Fruit fly (Drosophila melanogaster) whole organism, embryonic: ENCODE data around the gene Tep4.

ENCODE experiments used
- Abd-B ChIP-seq: fragments of 200-800 bp; sonication (Bioruptor generic); optimal IDR thresholded peaks from 2 replicates; lab custom pipeline; 2018; ENCODE audit warnings: missing biosample characterization, mild to moderate bottlenecking, missing genetic modification characterization, moderate library complexity
- Atf6 ChIP-seq: fragments of 200-800 bp; sonication (Bioruptor generic); IDR thresholded peaks from 2 replicates; pipeline ENCODE4 v1.3.6; 2022; ENCODE audit warnings: missing biosample characterization, missing genetic modification characterization
- BtbVII ChIP-seq: fragments of 200-800 bp; sonication (Bioruptor generic); optimal IDR thresholded peaks from 3 replicates; lab custom pipeline; 2017; ENCODE audit warnings: missing biosample characterization, mild to moderate bottlenecking, missing genetic modification characterization
- C15 ChIP-seq: fragments of 200-800 bp; sonication (Bioruptor generic); IDR thresholded peaks from 3 replicates; pipeline ENCODE4 v1.3.6; 2022; ENCODE audit warnings: missing biosample characterization, missing genetic modification characterization
- CG10366 ChIP-seq: fragments of 200-800 bp; sonication (Bioruptor generic); IDR thresholded peaks from 2 replicates; pipeline ENCODE4 v1.3.6; 2022; ENCODE audit warnings: missing biosample characterization, missing genetic modification characterization
- CG10543 ChIP-seq: fragments of 200-800 bp; sonication (Bioruptor generic); optimal IDR thresholded peaks from 3 replicates; lab custom pipeline; 2017; ENCODE audit warnings: missing biosample characterization, mild to moderate bottlenecking, missing genetic modification characterization, moderate library complexity
- CG1233 ChIP-seq: fragments of 200-800 bp; sonication (Bioruptor generic); optimal IDR thresholded peaks from 4 replicates; lab custom pipeline; 2018; ENCODE audit warnings: missing biosample characterization, mild to moderate bottlenecking, missing genetic modification characterization
- CG12659 ChIP-seq: fragments of 200-800 bp; sonication (Bioruptor generic); optimal IDR thresholded peaks from 3 replicates; lab custom pipeline; 2017; ENCODE audit warnings: mild to moderate bottlenecking, missing biosample characterization, missing genetic modification reagents, missing genetic modification characterization
- CG15073 ChIP-seq: fragments of 200-800 bp; sonication (Bioruptor generic); optimal IDR thresholded peaks from 2 replicates; lab custom pipeline; 2016; ENCODE audit warnings: missing biosample characterization, missing genetic modification characterization
- CG1529 ChIP-seq: fragments of 200-800 bp; sonication (Bioruptor generic); optimal IDR thresholded peaks from 3 replicates; lab custom pipeline; 2018; ENCODE audit warnings: missing biosample characterization, missing genetic modification characterization
- CG18764 ChIP-seq: fragments of 200-800 bp; sonication (Bioruptor generic); optimal IDR thresholded peaks from 3 replicates; lab custom pipeline; 2016; ENCODE audit warnings: missing biosample characterization, missing genetic modification characterization
- CG2129 ChIP-seq: fragments of 200-800 bp; sonication (Bioruptor generic); IDR thresholded peaks from 2 replicates; pipeline ENCODE4 v1.3.6; 2022; ENCODE audit warnings: missing biosample characterization, missing genetic modification characterization; ENCODE audit not compliant: partially characterized antibody
- CG3726 ChIP-seq: fragments of 200-800 bp; sonication (Bioruptor generic); IDR thresholded peaks from 3 replicates; pipeline ENCODE4, ENCODE4 v1.3.6; 2022; ENCODE audit warnings: missing biosample characterization, missing genetic modification characterization
- CG3995 ChIP-seq: fragments of 200-800 bp; sonication (Bioruptor generic); optimal IDR thresholded peaks from 3 replicates; lab custom pipeline; 2016; ENCODE audit warnings: missing biosample characterization, missing genetic modification characterization
- CG42726 ChIP-seq: fragments of 200-800 bp; sonication (Bioruptor generic); IDR thresholded peaks from 2 replicates; pipeline ENCODE4 v1.3.6; 2022; ENCODE audit warnings: missing biosample characterization, missing genetic modification characterization; ENCODE audit not compliant: partially characterized antibody
- CG6254 ChIP-seq: fragments of 200-800 bp; sonication (Bioruptor generic); optimal IDR thresholded peaks from 3 replicates; lab custom pipeline; 2017; ENCODE audit warnings: mild to moderate bottlenecking, missing biosample characterization, missing genetic modification reagents, missing genetic modification characterization
- CG6689 ChIP-seq: fragments of 200-800 bp; sonication (Bioruptor generic); IDR thresholded peaks from 2 replicates; pipeline ENCODE4 v1.3.6; 2022; ENCODE audit warnings: missing biosample characterization, missing genetic modification characterization
- CG8388 ChIP-seq: fragments of 200-800 bp; sonication (Bioruptor generic); optimal IDR thresholded peaks from 2 replicates; lab custom pipeline; 2019; ENCODE audit warnings: missing biosample characterization, mild to moderate bottlenecking, missing genetic modification characterization, moderate library complexity
- CG9876 ChIP-seq: fragments of 200-800 bp; sonication (Bioruptor generic); optimal IDR thresholded peaks from 2 replicates; lab custom pipeline; 2016; ENCODE audit warnings: missing biosample characterization, missing genetic modification characterization
- Doc2 ChIP-seq: fragments of 200-800 bp; sonication (Bioruptor generic); IDR thresholded peaks from 2 replicates; pipeline ENCODE4 v1.3.6; 2022; ENCODE audit warnings: missing biosample characterization, missing genetic modification characterization
- H15 ChIP-seq: fragments of 200-800 bp; sonication (Bioruptor generic); IDR thresholded peaks from 3 replicates; pipeline ENCODE4 v1.3.6; 2022; ENCODE audit warnings: missing biosample characterization, missing genetic modification characterization
- Lpt ChIP-seq: fragments of >200 bp; optimal IDR thresholded peaks from 2 replicates; lab custom pipeline; 2018; ENCODE audit warnings: missing biosample characterization, missing genetic modification characterization
- Max ChIP-seq: fragments of 200-800 bp; sonication (Bioruptor generic); optimal IDR thresholded peaks from 2 replicates; lab custom pipeline; 2016; ENCODE audit warnings: missing biosample characterization, mild to moderate bottlenecking, missing genetic modification characterization
- Mes4 ChIP-seq: fragments of 200-800 bp; sonication (Bioruptor generic); optimal IDR thresholded peaks from 2 replicates; lab custom pipeline; 2016; ENCODE audit warnings: missing biosample characterization, missing genetic modification characterization
- Mrtf ChIP-seq: fragments of 200-800 bp; sonication (Bioruptor generic); IDR thresholded peaks from 3 replicates; pipeline ENCODE4 v1.3.6; 2022; ENCODE audit warnings: missing biosample characterization, missing genetic modification characterization
- NFAT ChIP-seq: fragments of 200-800 bp; sonication (Bioruptor generic); IDR thresholded peaks from 2 replicates; pipeline ENCODE4 v1.3.6; 2022; ENCODE audit warnings: missing biosample characterization, missing genetic modification characterization
- Opbp ChIP-seq: fragments of 200-800 bp; sonication (Bioruptor generic); IDR thresholded peaks from 3 replicates; pipeline ENCODE4 v1.3.6; 2022; ENCODE audit warnings: missing biosample characterization, missing genetic modification characterization; ENCODE audit not compliant: partially characterized antibody
- Side ChIP-seq: fragments of 200-800 bp; sonication (Bioruptor generic); optimal IDR thresholded peaks from 2 replicates; lab custom pipeline; 2016; ENCODE audit warnings: missing biosample characterization, missing genetic modification characterization
- Sry-β ChIP-seq: fragments of 200-800 bp; sonication (Bioruptor generic); optimal IDR thresholded peaks from 2 replicates; lab custom pipeline; 2018; ENCODE audit warnings: missing biosample characterization, mild to moderate bottlenecking, missing genetic modification characterization, moderate library complexity
- Ssrp ChIP-seq: fragments of 200-800 bp; sonication (Bioruptor generic); optimal IDR thresholded peaks from 2 replicates; lab custom pipeline; 2018; ENCODE audit warnings: missing biosample characterization, mild to moderate bottlenecking, missing genetic modification characterization, moderate library complexity
- Trl ChIP-seq, 3 experiments: fragments of >200 bp in 2 of 3; fragments of 200-800 bp in 1 of 3; sonication (Bioruptor generic) in 1 of 3; optimal IDR thresholded peaks; 2 replicates in 1 of 3; 3 replicates in 2 of 3; lab custom pipeline; 2016 to 2017; ENCODE audit warnings: missing biosample characterization in 1 of 3, missing genetic modification characterization in 1 of 3
- az2 ChIP-seq: fragments of 200-800 bp; sonication (Bioruptor generic); optimal IDR thresholded peaks from 3 replicates; lab custom pipeline; 2016; ENCODE audit warnings: missing biosample characterization, missing genetic modification characterization
- btn ChIP-seq: fragments of 200-800 bp; sonication (Bioruptor generic); optimal IDR thresholded peaks from 2 replicates; lab custom pipeline; 2016; ENCODE audit warnings: missing biosample characterization, missing genetic modification characterization
- cad ChIP-seq: fragments of >200 bp; optimal IDR thresholded peaks from 2 replicates; lab custom pipeline; 2017; ENCODE audit warnings: missing biosample characterization, missing genetic modification characterization
- chif ChIP-seq, 2 experiments: fragments of 200-800 bp; sonication (Bioruptor generic); optimal IDR thresholded peaks; 3 replicates each; lab custom pipeline; 2016; ENCODE audit warnings: missing biosample characterization in 2 of 2, missing genetic modification characterization in 2 of 2
- dimm ChIP-seq: fragments of 200-800 bp; sonication (Bioruptor generic); IDR thresholded peaks from 2 replicates; pipeline ENCODE4 v1.3.6; 2022; ENCODE audit warnings: missing biosample characterization, missing genetic modification characterization
- dmrt99B ChIP-seq: fragments of 200-800 bp; sonication (Bioruptor generic); optimal IDR thresholded peaks from 2 replicates; lab custom pipeline; 2018; ENCODE audit warnings: missing biosample characterization, mild to moderate bottlenecking, missing genetic modification characterization, moderate library complexity
- eve ChIP-seq, 2 experiments: fragments of >200 bp; optimal IDR thresholded peaks; 2 replicates each; lab custom pipeline; 2017; ENCODE audit warnings: missing biosample characterization in 2 of 2, missing genetic modification characterization in 2 of 2
- gcm ChIP-seq: fragments of 200-800 bp; sonication (Bioruptor generic); optimal IDR thresholded peaks from 2 replicates; lab custom pipeline; 2019; ENCODE audit warnings: missing biosample characterization, mild to moderate bottlenecking, missing genetic modification characterization, moderate library complexity
- her ChIP-seq: fragments of 200-800 bp; sonication (Bioruptor generic); optimal IDR thresholded peaks from 2 replicates; lab custom pipeline; 2016; ENCODE audit warnings: missing biosample characterization, missing genetic modification characterization
- lbe ChIP-seq: fragments of 200-800 bp; sonication (Bioruptor generic); optimal IDR thresholded peaks from 2 replicates; lab custom pipeline; 2016; ENCODE audit warnings: missing biosample characterization, mild to moderate bottlenecking, missing genetic modification characterization
- org-1 ChIP-seq: fragments of 200-800 bp; sonication (Bioruptor generic); optimal IDR thresholded peaks from 2 replicates; lab custom pipeline; 2017; ENCODE audit warnings: missing biosample characterization, missing genetic modification characterization
- pb ChIP-seq: fragments of 200-800 bp; sonication (Bioruptor generic); optimal IDR thresholded peaks from 3 replicates; lab custom pipeline; 2016; ENCODE audit warnings: missing biosample characterization, missing genetic modification characterization
- phol ChIP-seq: fragments of 200-800 bp; sonication (Bioruptor generic); optimal IDR thresholded peaks from 3 replicates; lab custom pipeline; 2018; ENCODE audit warnings: missing biosample characterization, mild to moderate bottlenecking, missing genetic modification characterization, moderate library complexity
- prd ChIP-seq, 3 experiments: fragments of >200 bp in 2 of 3; fragments of 200-800 bp in 1 of 3; sonication (Bioruptor generic) in 1 of 3; optimal IDR thresholded peaks in 2 of 3; IDR thresholded peaks in 1 of 3; 2 replicates in 2 of 3; 3 replicates in 1 of 3; pipeline versions ENCODE4 v1.3.6 to Lab custom; 2017 to 2022; ENCODE audit warnings: missing biosample characterization in 1 of 3, missing genetic modification characterization in 1 of 3
- pum ChIP-seq: fragments of 200-800 bp; sonication (Bioruptor generic); optimal IDR thresholded peaks from 2 replicates; lab custom pipeline; 2016; ENCODE audit warnings: missing biosample characterization, missing genetic modification characterization
- scrt ChIP-seq: fragments of 200-800 bp; sonication (Bioruptor generic); optimal IDR thresholded peaks from 2 replicates; lab custom pipeline; 2018; ENCODE audit warnings: missing biosample characterization, mild to moderate bottlenecking, missing genetic modification characterization, moderate library complexity
- slou ChIP-seq: fragments of 200-800 bp; sonication (Bioruptor generic); optimal IDR thresholded peaks from 3 replicates; lab custom pipeline; 2016; ENCODE audit warnings: missing biosample characterization, missing genetic modification characterization
- sr ChIP-seq: fragments of 200-800 bp; sonication (Bioruptor generic); IDR thresholded peaks from 3 replicates; pipeline ENCODE4 v1.3.6; 2022; ENCODE audit warnings: missing biosample characterization, missing genetic modification characterization
- zf30C ChIP-seq: fragments of 200-800 bp; sonication (Bioruptor generic); optimal IDR thresholded peaks from 3 replicates; lab custom pipeline; 2018; ENCODE audit warnings: missing biosample characterization, mild to moderate bottlenecking, missing genetic modification characterization
- zfh2 ChIP-seq: fragments of 200-800 bp; sonication (Bioruptor generic); optimal IDR thresholded peaks from 2 replicates; lab custom pipeline; 2016; ENCODE audit warnings: missing biosample characterization, missing genetic modification characterization

The Tep4 gene

DNA sequence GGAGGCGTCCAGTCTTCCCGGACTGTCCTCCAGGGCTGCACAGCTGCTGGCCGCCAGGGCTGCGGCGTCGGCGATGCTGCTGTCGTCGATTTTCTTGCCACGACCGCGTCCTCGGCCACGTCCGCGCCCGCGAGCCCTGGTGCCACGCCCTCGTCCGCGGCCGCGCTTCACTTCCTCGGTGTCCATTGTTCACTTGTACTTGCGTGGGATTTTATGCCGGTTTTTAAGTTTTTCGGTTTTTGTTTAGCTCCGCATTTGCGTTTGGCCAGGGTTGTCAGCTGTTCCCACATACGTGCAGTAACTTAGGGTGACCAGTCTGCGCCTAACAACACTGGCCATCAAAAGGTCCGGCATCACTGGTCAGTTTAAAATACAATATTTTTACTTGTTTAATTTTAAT, 33.9 kb downstream of the Tep4 start, which contains the start of gene Hakai (continued):
- TF ChIP-seq Ssrp (no peak), her (peak; percentile 58), Atf6 (GFP tag; lab: Robert Waterston, UW) (no peak), Side (peak; percentile 51), phol (tag; lab: Kevin White, UChicago) (peak; percentile 70), Lpt (GFP tag; lab: Kevin White, UChicago) (no peak), CG15073 (GFP tag; lab: Kevin White, UChicago) (no peak), gcm (GFP tag; lab: Kevin White, UChicago) (peak; percentile 13), pb (GFP tag; lab: Kevin White, UChicago) (peak; percentile 70), prd (optimal IDR thresholded peaks at IDR 0.05; lab: Kevin White, UChicago) (no peak), prd (GFP tag; IDR thresholded peaks at IDR 0.05; lab: Robert Waterston, UW) (peak; percentile 68), Opbp (GFP tag; lab: Robert Waterston, UW) (0 out of 3 replicates have a peak, but pooled peaks have one; percentile 20), CG9876 (peak; percentile 50), BtbVII (GFP tag; lab: Kevin White, UChicago) (no peak), lbe (no peak), CG2129 (GFP tag; lab: Robert Waterston, UW) (no peak), scrt (no peak), Mrtf (GFP tag; lab: Robert Waterston, UW) (no peak), dimm (no peak), Abd-B (GFP tag; lab: Kevin White, UChicago) (peak; percentile 31), CG42726 (no peak), sr (GFP tag; lab: Robert Waterston, UW) (no peak), zf30C (GFP tag; lab: Kevin White, UChicago) (no peak), Mes4 (GFP tag; lab: Kevin White, UChicago) (peak; percentile 56), NFAT (GFP tag; lab: Robert Waterston, UW) (peak; percentile 72), Max (peak; percentile 46), eve (GFP tag; optimal IDR thresholded peaks at IDR 0.05; lab: Kevin White, UChicago) (no peak), slou (peak; percentile 48), H15 (GFP tag; lab: Robert Waterston, UW) (no peak; the same call in 2 of the 3 replicates), CG10543 (GFP tag; lab: Kevin White, UChicago) (peak; percentile 30), dmrt99B (peak; percentile 16), chif (GFP tag; optimal IDR thresholded peaks at IDR 0.05; lab: Kevin White, UChicago) (peak; percentile 23 to 67), CG1529 (GFP tag; lab: Kevin White, UChicago) (no peak), CG12659 (GFP tag; lab: Kevin White, UChicago) (peak; percentile 71), btn (peak; percentile 59), Trl (optimal IDR thresholded peaks at IDR 0.05; lab: Kevin White, UChicago) (peak in 1 of 2 experiments; percentile 0), Trl (GFP tag; optimal IDR thresholded peaks at IDR 0.05; lab: Kevin White, UChicago) (peak; percentile 64), CG10366 (GFP tag; lab: Robert Waterston, UW) (peak; percentile 35; the same call in 1 of the 2 replicates), pum (peak; percentile 77), CG18764 (GFP tag; lab: Kevin White, UChicago) (peak; percentile 45), az2 (peak; percentile 51), C15 (GFP tag; lab: Robert Waterston, UW) (no peak), CG6689 (GFP tag; lab: Robert Waterston, UW) (peak; percentile 52), Doc2 (GFP tag; lab: Robert Waterston, UW) (no peak), org-1 (GFP tag; lab: Kevin White, UChicago) (no peak), CG3726 (GFP tag; lab: Robert Waterston, UW) (no peak), CG1233 (GFP tag; lab: Kevin White, UChicago) (no peak), zfh2 (GFP tag; lab: Kevin White, UChicago) (peak; percentile 67), Sry-β (GFP tag; lab: Kevin White, UChicago) (no peak), CG8388 (GFP tag; lab: Kevin White, UChicago) (peak; percentile 37), CG6254 (GFP tag; lab: Kevin White, UChicago) (peak; percentile 35), cad (GFP tag; lab: Kevin White, UChicago) (no peak), CG3995 (GFP tag; lab: Kevin White, UChicago) (peak; percentile 4)
